Fruit fly (Drosophila melanogaster) whole organism, pupa: ENCODE measurements around the gene CG13671.
A peak's percentile ranks its signal among the peaks of the same experiment; 100 is the strongest.

Experiments
- CG32121 ChIP-seq: fragments of 200-800 bp; sonication (Bioruptor generic); IDR thresholded peaks from 2 replicates; pipeline ENCODE4 v1.3.6; 2022; ENCODE audit warnings: missing biosample characterization, missing genetic modification characterization
- CG8159 ChIP-seq: fragments of 200-800 bp; sonication (Bioruptor generic); optimal IDR thresholded peaks from 3 replicates; lab custom pipeline; 2018; ENCODE audit warnings: missing biosample characterization, mild to moderate bottlenecking, missing genetic modification characterization, moderate library complexity
- fd96Ca ChIP-seq: fragments of 200-800 bp; sonication (Bioruptor generic); IDR thresholded peaks from 3 replicates; pipeline ENCODE4 v1.3.6; 2022; ENCODE audit warnings: missing biosample characterization, missing genetic modification characterization
- gl ChIP-seq: fragments of 200-800 bp; sonication (Bioruptor generic); optimal IDR thresholded peaks from 2 replicates; lab custom pipeline; 2018; ENCODE audit warnings: missing biosample characterization, mild to moderate bottlenecking, missing genetic modification characterization
- rn ChIP-seq: fragments of 200-800 bp; sonication (Bioruptor generic); IDR thresholded peaks from 2 replicates; pipeline ENCODE4 v1.3.6; 2022; ENCODE audit warnings: missing biosample characterization, missing genetic modification characterization

dm6 chr3L:8346100-8346980 lies 46.5 kb downstream of the CG13671 start, which contains the start of the genes CG7182 and GAPcenA:
- TF ChIP-seq CG8159: peak; percentile 80
- 0 out of 2 replicates have a peak, but pooled peaks have one; percentile 11 for TF ChIP-seq rn (GFP tag; lab: Robert Waterston, UW)
- no peak for TF ChIP-seq CG32121 (GFP tag; lab: Robert Waterston, UW)
- TF ChIP-seq fd96Ca: no peak; the same call in 1 of the 3 replicates
- no peak for TF ChIP-seq gl (tag; lab: Kevin White, UChicago)
